Fruit fly (Drosophila melanogaster): Measurements from ENCODE around the gene mah.

dm6 chr3R:24934542-24934941 lies 12.9 kb upstream of the mah start:
- no peak for TF ChIP-seq CG8478 (optimal IDR thresholded peaks at IDR 0.05)
- no peak for TF ChIP-seq psq (optimal IDR thresholded peaks at IDR 0.05)
- no peak for TF ChIP-seq EcR (GFP tag; optimal IDR thresholded peaks at IDR 0.05)
- TF ChIP-seq Dll (optimal IDR thresholded peaks at IDR 0.05), result no peak
- no peak for TF ChIP-seq usp (GFP tag; optimal IDR thresholded peaks at IDR 0.05)
- TF ChIP-seq pan (optimal IDR thresholded peaks at IDR 0.05), result no peak
